Worm (Caenorhabditis elegans): ENCODE measurements around the gene M70.1.

DNA sequence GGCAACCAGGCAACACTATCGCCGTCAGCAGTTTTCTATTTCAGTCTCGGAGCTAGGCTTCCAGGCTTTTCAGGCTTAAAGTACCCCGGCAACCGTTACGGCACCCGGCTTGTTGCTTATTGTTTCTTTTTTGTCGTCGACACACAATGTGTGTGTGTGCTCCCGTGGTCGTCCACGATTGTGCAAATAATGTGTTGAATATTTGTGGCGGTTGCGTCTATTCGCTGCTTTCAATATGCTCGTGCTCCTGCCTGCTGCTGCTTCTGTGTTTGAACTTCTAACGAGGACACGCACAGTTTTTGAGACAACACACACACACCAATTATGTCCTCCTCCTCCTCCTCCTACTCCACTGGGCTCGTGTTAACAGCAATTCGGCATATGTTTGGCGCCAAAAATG is 24.3 kb upstream of the M70.1 start:
- no peak for TF ChIP-seq let-526 (GFP tag; IDR thresholded peaks at IDR 0.05)
- TF ChIP-seq attf-6 (GFP tag; IDR thresholded peaks at IDR 0.05) = no peak
- no peak for TF ChIP-seq C06A6.2 (GFP tag; conservative IDR thresholded peaks at IDR 0.05)
- no peak for TF ChIP-seq unc-62 (GFP tag; optimal IDR thresholded peaks at IDR 0.05)

Data from whole organism, young adult.